Fruit fly (Drosophila melanogaster) whole organism, pupa: ENCODE data around the gene CG34462.

Experiments
- CG10348 ChIP-seq: fragments of 200-800 bp; sonication (Bioruptor generic); IDR thresholded peaks from 2 replicates; pipeline ENCODE4 v1.3.6; 2022; ENCODE audit warnings: missing biosample characterization, missing genetic modification characterization
- CG34367 ChIP-seq: fragments of 200-800 bp; sonication (Bioruptor generic); optimal IDR thresholded peaks from 2 replicates; lab custom pipeline; 2018; ENCODE audit warnings: missing biosample characterization, mild to moderate bottlenecking, missing genetic modification characterization
- Ets98B ChIP-seq: fragments of 200-800 bp; sonication (Bioruptor generic); IDR thresholded peaks from 2 replicates; pipeline ENCODE4 v1.3.6; 2022; ENCODE audit warnings: missing biosample characterization, missing genetic modification characterization
- fd96Ca ChIP-seq: fragments of 200-800 bp; sonication (Bioruptor generic); IDR thresholded peaks from 3 replicates; pipeline ENCODE4 v1.3.6; 2022; ENCODE audit warnings: missing biosample characterization, missing genetic modification characterization

- TF ChIP-seq CG34367 (tag; lab: Kevin White, UChicago) (no peak), Ets98B (GFP tag; lab: Robert Waterston, UW) (no peak), CG10348 (GFP tag; lab: Robert Waterston, UW) (no peak), fd96Ca (no peak)
Observed at dm6 chr3L:8325559-8325958, 2.8 kb upstream of the CG34462 start, which contains the start of gene CG34461.
